Worm (Caenorhabditis elegans) whole organism, L4 larva: Measurements from ENCODE around the gene clec-214.

Experiments
- aly-2 ChIP-seq: sonication (generic microtip); optimal IDR thresholded peaks from 2 replicates; lab custom pipeline; 2018; ENCODE audit warnings: missing biosample characterization, missing genetic modification characterization
- ceh-82 ChIP-seq: sonication (generic microtip); optimal IDR thresholded peaks from 2 replicates; lab custom pipeline; 2017; ENCODE audit warnings: missing biosample characterization, missing genetic modification characterization
- ces-1 ChIP-seq: fragments of 150-350 bp; sonication (generic microtip); optimal IDR thresholded peaks from 4 replicates; lab custom pipeline; 2014; ENCODE audit warnings: missing biosample characterization, missing genetic modification reagents, missing genetic modification characterization
- dmd-9 ChIP-seq: fragments of 200-800 bp; sonication (Bioruptor generic); IDR thresholded peaks from 2 replicates; pipeline ENCODE4 v1.3.6; 2022; ENCODE audit warnings: missing genetic modification reagents, missing genetic modification characterization, missing compliant biosample characterization
- dve-1 ChIP-seq: sonication (generic microtip); optimal IDR thresholded peaks from 2 replicates; lab custom pipeline; 2017; ENCODE audit warnings: antibody characterized with exemption, mild to moderate bottlenecking, missing genetic modification characterization, missing compliant biosample characterization; ENCODE audit not compliant: insufficient read depth
- lir-3 ChIP-seq: sonication (generic microtip); optimal IDR thresholded peaks from 2 replicates; lab custom pipeline; 2016; ENCODE audit warnings: mild to moderate bottlenecking, missing genetic modification characterization, missing compliant biosample characterization
- mdl-1 ChIP-seq, 2 experiments: fragments of 150-350 bp in 1 of 2; sonication (generic microtip) in 1 of 2; optimal IDR thresholded peaks; 2 replicates each; lab custom pipeline; 2014 to 2017; ENCODE audit warnings: missing biosample characterization in 2 of 2, missing genetic modification characterization in 2 of 2

ce11 chrV:7634657-7635056 lies 24.5 kb downstream of the clec-214 start, which contains the start of gene srd-31:
- TF ChIP-seq mdl-1 (tag; optimal IDR thresholded peaks at IDR 0.05; lab: Kevin White, UChicago) (no peak), lir-3 (tag; lab: Kevin White, UChicago) (no peak), dve-1 (tag; lab: Kevin White, UChicago) (no peak), dmd-9 (GFP tag; lab: Robert Waterston, UW) (no peak), ceh-82 (tag; lab: Kevin White, UChicago) (no peak), ces-1 (GFP tag; lab: Kevin White, UChicago) (no peak), aly-2 (tag; lab: Kevin White, UChicago) (no peak)
